Worm (Caenorhabditis elegans): ENCODE results near the gene cest-9.1.

Gene cest-9.1

DNA sequence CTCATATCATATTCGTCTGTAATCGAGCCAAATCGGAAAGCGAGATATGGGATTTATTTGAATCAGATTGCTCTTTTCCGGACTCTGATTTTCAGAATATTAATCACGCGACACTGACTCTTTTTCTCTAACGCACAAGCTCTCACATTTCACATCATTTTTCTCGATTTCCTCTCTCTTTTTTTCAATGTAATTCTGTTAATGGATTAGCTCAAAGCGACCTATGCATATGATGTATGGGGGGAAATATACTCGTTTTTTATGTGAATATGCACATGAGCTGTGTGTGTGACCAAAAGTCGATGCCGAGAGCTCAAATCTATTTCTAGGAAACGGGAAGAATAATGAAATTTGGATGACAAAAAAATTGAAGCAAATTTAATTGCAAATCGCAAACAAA is 25.4 kb upstream of the cest-9.1 start:
- TF ChIP-seq ztf-1 (GFP tag; conservative IDR thresholded peaks at IDR 0.05) (no peak), C34F6.9 (tag; optimal IDR thresholded peaks at IDR 0.05) (peak; percentile 72), nhr-6 (tag; optimal IDR thresholded peaks at IDR 0.05) (peak; percentile 39), lin-11 (tag; optimal IDR thresholded peaks at IDR 0.05) (no peak), lin-39 (tag; optimal IDR thresholded peaks at IDR 0.05) (no peak), ZK546.5 (tag; optimal IDR thresholded peaks at IDR 0.05) (no peak), sma-3 (GFP tag; optimal IDR thresholded peaks at IDR 0.05) (no peak), ztf-11 (tag; optimal IDR thresholded peaks at IDR 0.05) (no peak), dmd-4 (tag; optimal IDR thresholded peaks at IDR 0.05) (peak; percentile 7), R02D3.7 (tag; optimal IDR thresholded peaks at IDR 0.05) (no peak), nhr-21 (tag; optimal IDR thresholded peaks at IDR 0.05) (peak; percentile 33), unc-62 (GFP tag; optimal IDR thresholded peaks at IDR 0.05) (no peak), ztf-4 (tag; optimal IDR thresholded peaks at IDR 0.05) (peak; percentile 3), lsy-2 (tag; optimal IDR thresholded peaks at IDR 0.05) (peak in 1 of 2 experiments; percentile 59), elt-3 (tag; optimal IDR thresholded peaks at IDR 0.05) (no peak), unc-55 (GFP tag; optimal IDR thresholded peaks at IDR 0.05) (peak; percentile 9), nhr-12 (tag; optimal IDR thresholded peaks at IDR 0.05) (no peak), sma-9 (GFP tag; optimal IDR thresholded peaks at IDR 0.05) (peak; percentile 54), sma-9 (tag; optimal IDR thresholded peaks at IDR 0.05) (no peak), ceh-16 (tag; optimal IDR thresholded peaks at IDR 0.05) (no peak), sem-4 (tag; optimal IDR thresholded peaks at IDR 0.05) (no peak), nhr-10 (tag; optimal IDR thresholded peaks at IDR 0.05) (no peak), nhr-129 (tag; optimal IDR thresholded peaks at IDR 0.05) (peak; percentile 37), blmp-1 (tag; optimal IDR thresholded peaks at IDR 0.05; ENCODE audit: insufficient read depth) (no peak), ama-1 (optimal IDR thresholded peaks at IDR 0.05) (no peak), fos-1 (tag; optimal IDR thresholded peaks at IDR 0.05) (no peak), egl-27 (tag; optimal IDR thresholded peaks at IDR 0.05) (no peak), gmeb-1 (tag; optimal IDR thresholded peaks at IDR 0.05) (no peak), lin-13 (GFP tag; optimal IDR thresholded peaks at IDR 0.05) (peak; percentile 28), peb-1 (tag; optimal IDR thresholded peaks at IDR 0.05) (no peak), snpc-4 (tag; optimal IDR thresholded peaks at IDR 0.05) (no peak), nhr-77 (tag; optimal IDR thresholded peaks at IDR 0.05) (no peak), mdl-1 (tag; optimal IDR thresholded peaks at IDR 0.05) (no peak), skn-1 (tag; optimal IDR thresholded peaks at IDR 0.05) (no peak), nhr-23 (tag; optimal IDR thresholded peaks at IDR 0.05) (no peak), aly-2 (tag; optimal IDR thresholded peaks at IDR 0.05) (no peak), Y55F3AM.14 (GFP tag; optimal IDR thresholded peaks at IDR 0.05) (no peak), nhr-25 (tag; optimal IDR thresholded peaks at IDR 0.05) (no peak), alr-1 (tag; optimal IDR thresholded peaks at IDR 0.05) (no peak), F13H6.1 (tag; optimal IDR thresholded peaks at IDR 0.05) (no peak), elt-1 (tag; optimal IDR thresholded peaks at IDR 0.05) (no peak), mbf-1 (tag; optimal IDR thresholded peaks at IDR 0.05) (no peak), ceh-82 (tag; optimal IDR thresholded peaks at IDR 0.05) (no peak), nhr-237 (tag; optimal IDR thresholded peaks at IDR 0.05) (no peak), zag-1 (tag; optimal IDR thresholded peaks at IDR 0.05) (no peak), crh-2 (tag; optimal IDR thresholded peaks at IDR 0.05) (peak; percentile 72), nhr-11 (tag; optimal IDR thresholded peaks at IDR 0.05) (no peak), mab-5 (tag; optimal IDR thresholded peaks at IDR 0.05) (no peak), unc-39 (tag; optimal IDR thresholded peaks at IDR 0.05) (no peak)

- no peak for TF ChIP-seq zag-1 (tag; optimal IDR thresholded peaks at IDR 0.05)
- TF ChIP-seq elt-3 (tag; optimal IDR thresholded peaks at IDR 0.05): no peak
- no peak for TF ChIP-seq ztf-11 (tag; optimal IDR thresholded peaks at IDR 0.05)
- TF ChIP-seq mbf-1 (tag; optimal IDR thresholded peaks at IDR 0.05): no peak
- no peak for TF ChIP-seq lin-39 (tag; optimal IDR thresholded peaks at IDR 0.05)
- no peak for TF ChIP-seq dmd-4 (tag; optimal IDR thresholded peaks at IDR 0.05)
- no peak for TF ChIP-seq nhr-23 (tag; optimal IDR thresholded peaks at IDR 0.05)
- TF ChIP-seq lin-13 (GFP tag; optimal IDR thresholded peaks at IDR 0.05): no peak
Observed at ce11 chrX:12201435-12201834, 24.5 kb upstream of the cest-9.1 start.

All from whole organism, L2 larva.